Fruit fly (Drosophila melanogaster) whole organism, embryonic: ENCODE data around the gene opa.

Experiments used
- CG10543 ChIP-seq: fragments of 200-800 bp; sonication (Bioruptor generic); optimal IDR thresholded peaks from 3 replicates; lab custom pipeline; 2017; ENCODE audit warnings: missing biosample characterization, mild to moderate bottlenecking, missing genetic modification characterization, moderate library complexity
- CG11398 ChIP-seq: fragments of 200-800 bp; sonication (Bioruptor generic); optimal IDR thresholded peaks from 2 replicates; lab custom pipeline; 2016; ENCODE audit warnings: missing biosample characterization, missing genetic modification characterization
- CG11695 ChIP-seq: fragments of 200-800 bp; sonication (Bioruptor generic); IDR thresholded peaks from 3 replicates; pipeline ENCODE4 v1.3.6; 2022; ENCODE audit warnings: missing biosample characterization, missing genetic modification characterization
- CG12236 ChIP-seq: fragments of 200-800 bp; sonication (Bioruptor generic); optimal IDR thresholded peaks from 2 replicates; lab custom pipeline; 2016; ENCODE audit warnings: missing biosample characterization, missing genetic modification characterization
- CG15514 ChIP-seq: fragments of 200-800 bp; sonication (Bioruptor generic); optimal IDR thresholded peaks from 3 replicates; lab custom pipeline; 2017; ENCODE audit warnings: missing biosample characterization, missing genetic modification characterization, mild to moderate bottlenecking, moderate library complexity, missing genetic modification reagents
- CG1647 ChIP-seq: fragments of 200-800 bp; sonication (Bioruptor generic); optimal IDR thresholded peaks from 3 replicates; lab custom pipeline; 2016; ENCODE audit warnings: missing biosample characterization, missing genetic modification characterization
- CG17912 ChIP-seq: fragments of 200-800 bp; sonication (Bioruptor generic); optimal IDR thresholded peaks from 2 replicates; lab custom pipeline; 2018; ENCODE audit warnings: missing biosample characterization, mild to moderate bottlenecking, missing genetic modification characterization
- CG18011 ChIP-seq: fragments of 200-800 bp; sonication (Bioruptor generic); optimal IDR thresholded peaks from 2 replicates; lab custom pipeline; 2017; ENCODE audit warnings: missing biosample characterization, missing genetic modification characterization, mild to moderate bottlenecking, moderate library complexity, missing genotype
- CG18764 ChIP-seq: fragments of 200-800 bp; sonication (Bioruptor generic); optimal IDR thresholded peaks from 3 replicates; lab custom pipeline; 2016; ENCODE audit warnings: missing biosample characterization, missing genetic modification characterization
- CG2202 ChIP-seq: fragments of 200-800 bp; sonication (Bioruptor generic); optimal IDR thresholded peaks from 2 replicates; lab custom pipeline; 2018; ENCODE audit warnings: missing biosample characterization, mild to moderate bottlenecking, missing genetic modification characterization
- CG30020 ChIP-seq: fragments of 200-800 bp; optimal IDR thresholded peaks from 2 replicates; lab custom pipeline; 2019; ENCODE audit warnings: missing biosample characterization, mild to moderate bottlenecking, missing genetic modification characterization, moderate library complexity
- CG6689 ChIP-seq: fragments of 200-800 bp; sonication (Bioruptor generic); IDR thresholded peaks from 2 replicates; pipeline ENCODE4 v1.3.6; 2022; ENCODE audit warnings: missing biosample characterization, missing genetic modification characterization
- CG6791 ChIP-seq: fragments of 200-800 bp; sonication (Bioruptor generic); IDR thresholded peaks from 3 replicates; pipeline ENCODE4 v1.3.6; 2022; ENCODE audit warnings: missing biosample characterization, missing genetic modification characterization; ENCODE audit not compliant: partially characterized antibody
- CG6854 ChIP-seq: fragments of 200-800 bp; sonication (Bioruptor generic); optimal IDR thresholded peaks from 3 replicates; lab custom pipeline; 2017; ENCODE audit warnings: missing biosample characterization, mild to moderate bottlenecking, missing genetic modification characterization
- CG7963 ChIP-seq: fragments of 200-800 bp; sonication (Bioruptor generic); IDR thresholded peaks from 3 replicates; pipeline ENCODE4 v1.3.6; 2022; ENCODE audit warnings: missing biosample characterization, missing genetic modification characterization; ENCODE audit not compliant: partially characterized antibody
- CG8281 ChIP-seq: fragments of 200-800 bp; sonication (Bioruptor generic); optimal IDR thresholded peaks from 2 replicates; lab custom pipeline; 2018; ENCODE audit warnings: missing biosample characterization, mild to moderate bottlenecking, missing genetic modification characterization, moderate library complexity
- CG8359 ChIP-seq: fragments of 200-800 bp; sonication (Bioruptor generic); optimal IDR thresholded peaks from 2 replicates; lab custom pipeline; 2017; ENCODE audit warnings: missing biosample characterization, mild to moderate bottlenecking, missing genetic modification characterization, borderline replicate concordance
- CG9932 ChIP-seq: fragments of 200-800 bp; sonication (Bioruptor generic); IDR thresholded peaks from 2 replicates; pipeline ENCODE4 v1.3.6; 2022; ENCODE audit warnings: missing biosample characterization, missing genetic modification characterization
- Dref ChIP-seq: fragments of 200-800 bp; sonication (Bioruptor generic); IDR thresholded peaks from 2 replicates; pipeline ENCODE4 v1.3.6; 2022; ENCODE audit warnings: missing biosample characterization, missing genetic modification characterization
- Elba2 ChIP-seq: fragments of 200-800 bp; sonication (Bioruptor generic); optimal IDR thresholded peaks from 3 replicates; lab custom pipeline; 2016; ENCODE audit warnings: missing biosample characterization, missing genetic modification characterization
- Fer2 ChIP-seq: fragments of 200-800 bp; sonication (Bioruptor generic); optimal IDR thresholded peaks from 2 replicates; lab custom pipeline; 2018; ENCODE audit warnings: missing biosample characterization, mild to moderate bottlenecking, missing genetic modification characterization, moderate library complexity
- GATAe ChIP-seq: fragments of 200-800 bp; sonication (Bioruptor generic); conservative IDR thresholded peaks from 2 replicates; pipeline ENCODE4 v1.3.6; 2022; ENCODE audit warnings: missing biosample characterization, missing genetic modification characterization
- NK7.1 ChIP-seq: fragments of 200-800 bp; sonication (Bioruptor generic); optimal IDR thresholded peaks from 3 replicates; lab custom pipeline; 2016; ENCODE audit warnings: missing biosample characterization, missing genetic modification characterization
- Neu2 ChIP-seq: fragments of 200-800 bp; sonication (Bioruptor generic); optimal IDR thresholded peaks from 3 replicates; lab custom pipeline; 2016; ENCODE audit warnings: missing biosample characterization, missing genetic modification characterization, borderline replicate concordance
- Opbp ChIP-seq: fragments of 200-800 bp; sonication (Bioruptor generic); IDR thresholded peaks from 3 replicates; pipeline ENCODE4 v1.3.6; 2022; ENCODE audit warnings: missing biosample characterization, missing genetic modification characterization; ENCODE audit not compliant: partially characterized antibody
- PHDP ChIP-seq: fragments of 200-800 bp; sonication (Bioruptor generic); optimal IDR thresholded peaks from 3 replicates; lab custom pipeline; 2018; ENCODE audit warnings: missing biosample characterization, mild to moderate bottlenecking, missing genetic modification characterization, moderate library complexity
- Sry-β ChIP-seq: fragments of 200-800 bp; sonication (Bioruptor generic); optimal IDR thresholded peaks from 2 replicates; lab custom pipeline; 2018; ENCODE audit warnings: missing biosample characterization, mild to moderate bottlenecking, missing genetic modification characterization, moderate library complexity
- Sry-δ ChIP-seq: fragments of 200-800 bp; sonication (Bioruptor generic); optimal IDR thresholded peaks from 2 replicates; lab custom pipeline; 2016; ENCODE audit warnings: missing biosample characterization, missing genetic modification characterization
- TFAM ChIP-seq: fragments of 200-800 bp; sonication (Bioruptor generic); optimal IDR thresholded peaks from 2 replicates; lab custom pipeline; 2017; ENCODE audit warnings: missing biosample characterization, missing genetic modification characterization, inconsistent platforms
- Xbp1 ChIP-seq: fragments of 200-800 bp; sonication (Bioruptor generic); optimal IDR thresholded peaks from 3 replicates; lab custom pipeline; 2016; ENCODE audit warnings: missing biosample characterization, mild to moderate bottlenecking, missing genetic modification characterization
- amos ChIP-seq: fragments of 200-800 bp; sonication (Bioruptor generic); IDR thresholded peaks from 2 replicates; pipeline ENCODE4 v1.3.6; 2022; ENCODE audit warnings: missing biosample characterization, missing genetic modification characterization; ENCODE audit not compliant: partially characterized antibody
- bab2 ChIP-seq: fragments of 200-800 bp; sonication (Bioruptor generic); optimal IDR thresholded peaks from 2 replicates; lab custom pipeline; 2016; ENCODE audit warnings: missing biosample characterization, missing genetic modification characterization
- bcd ChIP-seq: fragments of 200-800 bp; sonication (Bioruptor generic); optimal IDR thresholded peaks from 2 replicates; lab custom pipeline; 2017; ENCODE audit warnings: missing biosample characterization, mild to moderate bottlenecking, missing genetic modification characterization
- crp ChIP-seq, 2 experiments: fragments of 200-800 bp; sonication (Bioruptor generic); optimal IDR thresholded peaks; 2 replicates in 1 of 2; 3 replicates in 1 of 2; lab custom pipeline; 2017; ENCODE audit warnings: missing biosample characterization in 2 of 2, missing genetic modification characterization in 2 of 2, mild to moderate bottlenecking in 1 of 2, moderate library complexity in 1 of 2
- fd96Cb ChIP-seq: fragments of 200-800 bp; sonication (Bioruptor generic); optimal IDR thresholded peaks from 2 replicates; lab custom pipeline; 2018; ENCODE audit warnings: missing biosample characterization, mild to moderate bottlenecking, missing genetic modification characterization, moderate library complexity
- gsb ChIP-seq: fragments of 200-800 bp; sonication (Bioruptor generic); IDR thresholded peaks from 2 replicates; pipeline ENCODE4 v1.3.6; 2022; ENCODE audit warnings: missing biosample characterization, missing genetic modification characterization
- kni ChIP-seq: fragments of 200-800 bp; sonication (Bioruptor generic); optimal IDR thresholded peaks from 3 replicates; lab custom pipeline; 2017; ENCODE audit warnings: mild to moderate bottlenecking, missing biosample characterization, missing genetic modification reagents, missing genetic modification characterization
- luna ChIP-seq: fragments of 200-800 bp; sonication (Bioruptor generic); optimal IDR thresholded peaks from 2 replicates; lab custom pipeline; 2016; ENCODE audit warnings: missing biosample characterization, missing genetic modification characterization
- otp ChIP-seq: fragments of 200-800 bp; sonication (Bioruptor generic); IDR thresholded peaks from 3 replicates; pipeline ENCODE4, ENCODE4 v1.3.6; 2022; ENCODE audit warnings: missing biosample characterization, missing genetic modification characterization
- pnt ChIP-seq: fragments of 200-800 bp; sonication (Bioruptor generic); optimal IDR thresholded peaks from 3 replicates; lab custom pipeline; 2016; ENCODE audit warnings: missing biosample characterization, missing genetic modification characterization
- ro ChIP-seq: fragments of 200-800 bp; sonication (Bioruptor generic); IDR thresholded peaks from 2 replicates; pipeline ENCODE4 v1.3.6; 2022; ENCODE audit warnings: missing biosample characterization, missing genetic modification characterization
- sens ChIP-seq: fragments of 200-800 bp; sonication (Bioruptor generic); peaks from one replicate; lab custom pipeline; 2016; ENCODE audit warnings: missing biosample characterization, missing genetic modification characterization
- slbo ChIP-seq: fragments of 200-800 bp; sonication (Bioruptor generic); IDR thresholded peaks from 2 replicates; pipeline ENCODE4 v1.3.6; 2022; ENCODE audit warnings: missing biosample characterization, missing genetic modification characterization
- sob ChIP-seq: fragments of 200-800 bp; sonication (Bioruptor generic); IDR thresholded peaks from 2 replicates; pipeline ENCODE4 v1.3.6; 2022; ENCODE audit warnings: missing biosample characterization, missing genetic modification characterization
- tio ChIP-seq: fragments of 200-800 bp; sonication (Bioruptor generic); optimal IDR thresholded peaks from 2 replicates; lab custom pipeline; 2017; ENCODE audit warnings: missing biosample characterization, missing genetic modification characterization, inconsistent platforms
- vfl ChIP-seq: fragments of 200-800 bp; sonication (Bioruptor generic); optimal IDR thresholded peaks from 2 replicates; lab custom pipeline; 2016; ENCODE audit warnings: missing biosample characterization, missing genetic modification characterization

opa gene

DNA sequence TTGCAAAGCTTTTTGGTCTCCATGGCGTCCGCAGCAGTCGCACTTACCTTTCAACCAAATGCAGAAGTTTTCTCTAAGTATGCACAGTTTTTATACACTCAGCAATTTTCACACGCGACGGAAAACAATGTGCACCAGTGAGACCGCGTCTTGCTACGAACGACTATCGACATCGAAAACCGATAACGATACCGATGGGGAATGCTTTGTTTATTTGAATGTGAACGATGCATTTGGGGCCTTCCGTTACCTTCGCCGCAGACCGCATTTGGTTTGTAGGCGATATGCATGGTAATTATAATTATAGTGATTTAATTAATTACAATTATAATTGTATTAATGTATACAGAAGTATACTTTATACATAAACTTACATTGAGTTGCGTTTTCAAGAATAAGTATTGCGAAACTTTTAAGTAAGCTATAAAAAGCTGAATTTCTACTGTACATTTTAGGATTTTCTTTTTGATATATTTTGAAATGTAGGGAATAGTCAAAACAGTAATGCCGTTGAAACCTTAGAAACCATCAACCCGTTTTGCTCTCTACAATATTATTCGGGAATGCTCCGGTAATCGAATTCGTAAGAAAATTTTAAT is 40.6 kb upstream of the opa start, which contains the start of the genes Hus1-like and ctrip (continued):
- TF ChIP-seq vfl (GFP tag; lab: Kevin White, UChicago) (no peak), CG1647 (GFP tag; lab: Kevin White, UChicago) (no peak), pnt (GFP tag; lab: Kevin White, UChicago) (no peak), luna (GFP tag; lab: Kevin White, UChicago) (no peak), CG2202 (tag; lab: Kevin White, UChicago) (no peak), sens (peak; percentile 35), CG12236 (no peak), amos (GFP tag; lab: Robert Waterston, UW) (peak; percentile 69), kni (no peak), bab2 (GFP tag; lab: Kevin White, UChicago) (no peak), Fer2 (tag; lab: Kevin White, UChicago) (no peak), CG6791 (GFP tag; lab: Robert Waterston, UW) (peak; percentile 53; the same call in 1 of the 3 replicates), Xbp1 (GFP tag; lab: Kevin White, UChicago) (peak; percentile 49), ro (GFP tag; lab: Robert Waterston, UW) (no peak), otp (GFP tag; lab: Robert Waterston, UW) (peak; percentile 19; the same call in 1 of the 3 replicates), CG8281 (tag; lab: Kevin White, UChicago) (no peak)

DNA sequence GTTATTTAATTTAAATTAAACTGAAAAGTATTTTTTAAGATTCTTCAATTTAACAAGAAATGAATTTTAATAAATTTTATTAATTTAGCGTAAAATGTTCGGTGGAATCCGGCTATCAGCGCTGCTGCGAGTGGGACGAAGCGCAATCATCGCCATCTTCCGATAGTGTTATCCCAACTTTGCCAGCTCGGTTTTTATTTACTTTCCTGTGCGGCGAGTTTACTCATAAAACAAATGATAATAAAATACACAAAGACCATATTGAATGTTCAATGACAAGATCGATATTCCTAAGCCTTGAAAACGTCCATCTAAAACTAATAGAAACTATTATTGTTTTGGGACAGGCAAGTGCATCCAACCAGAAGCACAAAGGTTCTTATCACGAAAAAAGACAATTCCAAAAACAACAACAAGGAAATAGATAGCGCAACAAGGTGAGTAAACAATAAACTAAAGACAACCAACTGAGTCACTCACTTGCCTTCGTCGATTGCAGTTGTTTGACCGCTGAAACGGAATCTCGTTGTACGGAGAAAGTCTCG is 39.4 kb upstream of the opa start:
- peak; percentile 64; the same call in 2 of the 3 replicates for TF ChIP-seq Opbp (GFP tag; lab: Robert Waterston, UW)
- no peak for TF ChIP-seq Elba2
- peak; percentile 64 for TF ChIP-seq CG8359 (GFP tag; lab: Kevin White, UChicago)
- TF ChIP-seq CG11398 (GFP tag; lab: Kevin White, UChicago), result peak; percentile 1
- TF ChIP-seq TFAM (GFP tag; lab: Kevin White, UChicago), result peak; percentile 23
- no peak; the same call in 1 of the 2 replicates for TF ChIP-seq gsb (GFP tag; lab: Robert Waterston, UW)
- no peak for TF ChIP-seq Neu2 (GFP tag; lab: Kevin White, UChicago)
- TF ChIP-seq bcd (GFP tag; lab: Kevin White, UChicago), result peak; percentile 51
- peak; percentile 65 for TF ChIP-seq Dref (GFP tag; lab: Robert Waterston, UW)
- peak in 1 of 2 experiments; percentile 11 for TF ChIP-seq crp (GFP tag; optimal IDR thresholded peaks at IDR 0.05; lab: Kevin White, UChicago)
- TF ChIP-seq sob, result peak; percentile 69
- TF ChIP-seq CG18011 (GFP tag; lab: Kevin White, UChicago), result no peak
- TF ChIP-seq CG6791 (GFP tag; lab: Robert Waterston, UW), result peak; percentile 78
- no peak for TF ChIP-seq CG1647 (GFP tag; lab: Kevin White, UChicago)
- peak; percentile 33 for TF ChIP-seq fd96Cb (tag; lab: Kevin White, UChicago)
- peak; percentile 55 for TF ChIP-seq CG18764
- no peak; the same call in none of the 2 replicates for TF ChIP-seq CG9932
- TF ChIP-seq CG17912 (GFP tag; lab: Kevin White, UChicago), result peak; percentile 83
- TF ChIP-seq slbo, result peak; percentile 81
- TF ChIP-seq CG30020, result peak; percentile 96
- peak; percentile 75 for TF ChIP-seq PHDP
- peak; percentile 65 for TF ChIP-seq CG15514 (GFP tag; lab: Kevin White, UChicago)
- TF ChIP-seq CG6689 (GFP tag; lab: Robert Waterston, UW), result peak; percentile 64
- TF ChIP-seq CG11695 (GFP tag; lab: Robert Waterston, UW), result 0 out of 3 replicates have a peak, but pooled peaks have one; percentile 32
- peak; percentile 76 for TF ChIP-seq Sry-δ (GFP tag; lab: Kevin White, UChicago)
- peak; percentile 5 for TF ChIP-seq NK7.1 (GFP tag; lab: Kevin White, UChicago)
- peak; percentile 76 for TF ChIP-seq CG10543 (GFP tag; lab: Kevin White, UChicago)
- peak; percentile 87 for TF ChIP-seq kni
- peak; percentile 51; the same call in 1 of the 3 replicates for TF ChIP-seq CG7963
- no peak for TF ChIP-seq vfl (GFP tag; lab: Kevin White, UChicago)
- no peak for TF ChIP-seq tio
- TF ChIP-seq CG6854 (GFP tag; lab: Kevin White, UChicago), result peak; percentile 68
- peak; percentile 51; the same call in 1 of the 2 replicates for TF ChIP-seq GATAe (GFP tag; lab: Robert Waterston, UW)
- TF ChIP-seq Sry-β (GFP tag; lab: Kevin White, UChicago), result peak; percentile 59
